Worm (Caenorhabditis elegans): ENCODE data around the gene K06A4.2.
A peak's percentile ranks its signal among the peaks of the same experiment; 100 is the strongest.

Gene K06A4.2

ce11 chrV:9531477-9531876 is 47.5 kb downstream of the K06A4.2 start, which contains the start of the genes C50F4.10 and pfk-1.2:
Gene C50F4.10 (minus strand): TSS chrV:9531577.
Gene pfk-1.2 (plus strand): TSS chrV:9531801.
- TF ChIP-seq flt-1 (GFP tag; IDR thresholded peaks at IDR 0.05) (no peak), ref-1 (GFP tag; conservative IDR thresholded peaks at IDR 0.05) (no peak), ztf-23 (GFP tag; IDR thresholded peaks at IDR 0.05) (no peak), klf-2 (GFP tag; conservative IDR thresholded peaks at IDR 0.05) (no peak), T22C8.4 (GFP tag; IDR thresholded peaks at IDR 0.05) (no peak), tab-1 (GFP tag; IDR thresholded peaks at IDR 0.05) (no peak), ztf-29 (GFP tag; IDR thresholded peaks at IDR 0.05) (no peak), cog-1 (tag; optimal IDR thresholded peaks at IDR 0.05) (no peak), med-1 (GFP tag; optimal IDR thresholded peaks at IDR 0.05; ENCODE audit: insufficient read depth) (no peak)

DNA sequence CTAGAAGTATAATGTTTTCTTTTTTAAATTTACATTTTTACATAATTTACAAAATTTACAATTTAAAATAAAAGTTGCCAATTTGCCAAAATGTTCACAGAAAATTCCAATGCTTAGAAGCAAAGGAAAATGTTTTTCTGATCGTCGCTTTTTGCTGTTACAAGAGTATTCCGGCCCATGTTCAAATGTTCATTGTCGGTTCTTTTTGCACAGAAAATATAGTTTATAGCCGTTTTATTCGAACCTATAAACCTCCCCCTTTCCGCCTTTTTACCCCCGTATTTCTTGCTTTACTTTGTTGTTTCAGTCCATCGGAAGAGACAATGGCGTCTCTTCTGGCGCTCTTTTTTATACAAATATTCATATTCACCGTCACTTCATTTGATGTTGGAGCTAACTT is 50.6 kb downstream of the K06A4.2 start, which contains the start of gene tag-329:
TSS of gene tag-329 (plus strand) at position 301 of the 400 bp plus-strand sequence.
- TF ChIP-seq T22C8.4 (GFP tag; IDR thresholded peaks at IDR 0.05) (no peak), klf-2 (GFP tag; conservative IDR thresholded peaks at IDR 0.05) (no peak), ztf-23 (GFP tag; IDR thresholded peaks at IDR 0.05) (no peak), ztf-29 (GFP tag; IDR thresholded peaks at IDR 0.05) (no peak), flt-1 (GFP tag; IDR thresholded peaks at IDR 0.05) (no peak)

DNA sequence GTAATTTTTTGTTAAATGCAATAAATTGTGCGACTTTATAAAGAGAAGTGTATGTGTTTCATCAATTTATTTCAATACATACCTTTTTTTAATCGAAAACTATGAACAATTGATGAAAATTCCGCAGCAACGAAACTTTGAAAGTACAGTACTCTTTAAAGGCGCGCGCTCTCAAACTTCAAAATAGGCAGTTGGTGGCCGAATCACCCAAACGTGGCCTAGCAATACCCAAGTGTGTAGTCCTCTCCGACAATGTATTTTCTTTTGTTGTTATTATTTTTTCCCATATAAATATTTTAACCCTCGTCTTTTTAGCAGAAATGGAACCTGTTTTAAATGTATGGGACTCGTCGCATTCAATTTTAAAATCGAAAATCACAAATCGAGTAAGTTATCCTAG is 52.5 kb downstream of the K06A4.2 start, which contains the start of gene C50F4.4:
TSS of gene C50F4.4 (plus strand) at position 267 of the 400 bp plus-strand sequence.
- TF ChIP-seq tab-1 (GFP tag; IDR thresholded peaks at IDR 0.05) (no peak), ztf-23 (GFP tag; IDR thresholded peaks at IDR 0.05) (0 out of 2 replicates have a peak, but pooled peaks have one; percentile 15)

Data from whole organism, midembryonic.